Worm (Caenorhabditis elegans) whole organism, L4 larva: ENCODE results near the gene B0024.11.

Experiments used
- gei-8 ChIP-seq: fragments of 200-800 bp; sonication (Bioruptor generic); optimal IDR thresholded peaks from 2 replicates; lab custom pipeline; 2018; ENCODE audit warnings: mild to moderate bottlenecking, missing genetic modification characterization, missing compliant biosample characterization
- lin-13 ChIP-seq: fragments of 150-350 bp; optimal IDR thresholded peaks from 2 replicates; lab custom pipeline; 2014; ENCODE audit warnings: missing biosample characterization, missing genetic modification reagents, missing genetic modification characterization
- snpc-4 ChIP-seq: fragments of 150-350 bp; optimal IDR thresholded peaks from 2 replicates; lab custom pipeline; 2014; ENCODE audit warnings: missing biosample characterization, missing genetic modification characterization

ce11 chrV:10270214-10270613 is 49.1 kb downstream of the B0024.11 start, which contains the start of gene ric-4:
- TF ChIP-seq gei-8 (GFP tag; lab: Kevin White, UChicago) (no peak), snpc-4 (tag; lab: Kevin White, UChicago) (no peak), lin-13 (GFP tag; lab: Kevin White, UChicago) (no peak)
